Worm (Caenorhabditis elegans): ENCODE results near the gene R10H10.3.

R10H10.3 gene

DNA sequence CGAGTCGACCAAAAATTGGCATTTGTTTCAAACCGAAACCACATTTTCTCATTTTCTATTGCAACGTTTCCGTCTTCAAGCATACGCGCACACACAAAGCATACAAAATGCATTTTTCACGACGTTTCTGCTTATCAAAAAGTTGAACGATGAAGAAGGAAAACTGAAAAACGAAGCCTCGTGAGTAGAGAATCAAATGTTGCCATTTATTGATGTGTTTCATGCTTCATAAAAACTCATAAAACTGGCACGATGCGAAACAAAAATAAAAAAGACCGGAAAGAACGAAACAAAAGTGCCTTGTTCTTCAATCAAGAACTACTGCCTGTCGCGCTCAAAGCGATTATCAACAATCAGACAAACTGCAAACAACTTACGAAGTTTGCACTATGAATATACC is 32.1 kb downstream of the R10H10.3 start:
- no peak for TF ChIP-seq sem-2 (GFP tag; optimal IDR thresholded peaks at IDR 0.05)
- no peak for TF ChIP-seq lsy-2 (tag; optimal IDR thresholded peaks at IDR 0.05)
- TF ChIP-seq pha-4 (tag; optimal IDR thresholded peaks at IDR 0.05): no peak

DNA sequence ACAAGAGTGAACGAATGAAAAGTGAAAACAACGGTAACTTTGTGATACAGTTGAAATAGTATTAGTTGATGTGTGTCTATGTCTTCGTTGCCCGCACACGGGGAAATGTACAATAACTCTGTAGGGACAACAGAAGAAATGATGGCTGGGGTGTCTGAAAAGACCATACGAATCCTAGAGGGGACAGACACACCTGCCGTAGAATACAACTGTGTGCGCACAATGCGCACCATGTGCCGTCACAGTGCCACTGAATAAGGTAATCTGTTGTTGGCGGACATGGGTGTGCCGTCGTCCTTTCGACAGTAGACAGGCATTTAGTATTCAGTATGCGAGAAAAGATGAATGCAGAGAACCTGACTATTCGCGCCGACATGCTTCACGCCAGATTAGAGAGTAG is 33.0 kb downstream of the R10H10.3 start:
- TF ChIP-seq bed-3 (GFP tag; optimal IDR thresholded peaks at IDR 0.05) (no peak), lin-32 (GFP tag; optimal IDR thresholded peaks at IDR 0.05) (peak; percentile 57), lin-13 (tag; optimal IDR thresholded peaks at IDR 0.05) (no peak), drap-1 (GFP tag; optimal IDR thresholded peaks at IDR 0.05) (no peak), ham-2 (GFP tag; optimal IDR thresholded peaks at IDR 0.05) (peak; percentile 2), pha-4 (tag; optimal IDR thresholded peaks at IDR 0.05) (peak; percentile 61), sem-2 (GFP tag; optimal IDR thresholded peaks at IDR 0.05) (no peak), cnd-1 (tag; optimal IDR thresholded peaks at IDR 0.05) (peak; percentile 35)

DNA sequence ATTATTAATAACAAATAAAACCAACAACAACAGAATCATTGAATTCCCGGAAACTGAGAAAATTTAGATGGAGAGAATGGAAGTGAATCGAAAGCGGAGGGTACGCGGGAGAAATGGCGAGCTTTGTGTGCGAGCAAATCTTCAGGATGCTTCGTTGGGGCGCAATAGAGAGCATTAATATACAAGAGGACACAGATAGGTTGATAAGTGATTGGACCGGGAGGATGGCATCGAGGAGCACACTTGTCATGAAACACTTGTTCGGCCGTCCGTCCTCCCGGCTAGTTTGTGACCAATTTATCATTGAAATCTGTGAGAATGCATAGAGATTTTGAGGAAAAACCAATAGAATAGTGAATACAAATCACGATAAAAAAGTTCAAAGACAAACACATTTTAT is 33.9 kb downstream of the R10H10.3 start:
- no peak for TF ChIP-seq lsy-2 (tag; optimal IDR thresholded peaks at IDR 0.05)
- TF ChIP-seq unc-120 (tag; optimal IDR thresholded peaks at IDR 0.05; ENCODE audit: poor library complexity, severe bottlenecking): peak; percentile 51
- TF ChIP-seq tbx-8 (GFP tag; optimal IDR thresholded peaks at IDR 0.05): no peak
- TF ChIP-seq blmp-1 (tag; optimal IDR thresholded peaks at IDR 0.05): no peak
- TF ChIP-seq hlh-1 (tag; optimal IDR thresholded peaks at IDR 0.05): peak; percentile 64
- no peak for TF ChIP-seq mls-2 (tag; optimal IDR thresholded peaks at IDR 0.05)
- no peak for TF ChIP-seq elt-3 (tag; optimal IDR thresholded peaks at IDR 0.05)

DNA sequence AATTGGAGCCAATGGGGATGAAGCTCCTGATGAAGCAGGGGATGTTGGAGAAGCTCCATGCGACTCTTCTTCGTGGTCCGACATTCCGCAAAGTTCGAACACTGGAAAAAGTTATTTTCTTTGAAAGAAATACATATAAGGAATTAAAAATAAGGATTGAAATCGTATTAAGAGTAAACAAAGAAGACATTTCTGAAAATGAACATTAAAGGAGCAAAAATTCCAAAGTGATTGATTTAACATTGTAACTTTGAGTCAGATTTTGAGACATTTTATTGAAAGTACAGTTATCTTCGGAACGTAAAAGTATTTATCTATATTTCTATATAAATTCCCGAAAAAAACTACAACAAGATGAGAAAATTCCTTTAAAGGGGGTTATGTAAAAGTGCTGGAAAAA is 36.2 kb downstream of the R10H10.3 start, which contains the start of gene F13B12.1:
F13B12.1 (minus strand) TSS at position 101 of the 400 bp plus-strand sequence.
- TF ChIP-seq zip-8 (tag; optimal IDR thresholded peaks at IDR 0.05): no peak
- no peak for TF ChIP-seq tbx-8 (GFP tag; optimal IDR thresholded peaks at IDR 0.05)
- no peak for TF ChIP-seq nhr-76 (tag; optimal IDR thresholded peaks at IDR 0.05)
- no peak for TF ChIP-seq ceh-83 (GFP tag; optimal IDR thresholded peaks at IDR 0.05)
- TF ChIP-seq M03D4.4 (tag; optimal IDR thresholded peaks at IDR 0.05): no peak
- TF ChIP-seq unc-39 (tag; optimal IDR thresholded peaks at IDR 0.05): no peak

DNA sequence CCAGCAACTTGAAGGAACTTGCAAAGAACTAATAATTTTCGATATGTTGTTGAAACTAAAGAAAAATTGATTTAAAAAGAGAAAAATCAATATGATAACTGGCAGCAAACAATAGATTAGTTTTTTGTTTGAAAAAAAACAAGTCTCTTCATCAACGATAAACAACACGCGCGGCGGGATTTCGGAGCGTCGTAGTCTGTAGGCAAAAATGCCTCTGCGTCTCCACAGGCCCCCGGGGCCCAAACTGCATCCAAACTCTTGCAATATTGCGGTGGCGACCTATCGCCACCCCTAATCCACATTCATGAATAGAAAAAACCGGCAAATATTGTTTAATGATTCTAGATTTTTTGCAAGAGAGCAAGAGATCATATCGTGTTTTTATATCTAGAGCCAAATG is 36.8 kb downstream of the R10H10.3 start:
- TF ChIP-seq mls-2 (tag; optimal IDR thresholded peaks at IDR 0.05): no peak
- peak; percentile 27 for TF ChIP-seq lsy-2 (tag; optimal IDR thresholded peaks at IDR 0.05)

DNA sequence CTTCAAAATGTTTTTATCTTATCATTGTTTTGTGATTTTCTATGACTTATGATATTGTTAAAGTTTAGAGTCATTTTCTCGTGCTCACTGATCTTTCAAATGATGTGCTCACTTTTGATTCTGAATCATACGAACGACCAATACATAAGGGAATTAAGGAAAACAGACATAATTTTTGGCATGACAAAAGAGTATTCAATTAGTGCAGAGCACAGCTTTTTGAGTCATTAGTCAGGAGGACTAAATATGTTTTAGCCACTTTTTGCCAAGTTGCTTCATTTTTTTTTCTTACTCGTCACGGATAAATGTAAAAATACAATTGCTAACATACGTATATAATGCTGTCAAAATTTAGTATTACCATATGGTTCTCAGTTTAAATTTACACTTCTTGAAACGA is 40.8 kb downstream of the R10H10.3 start, which contains the start of gene F13B12.2:
F13B12.2 (minus strand) TSS at position 2 of the 400 bp plus-strand sequence.
- TF ChIP-seq tbx-8 (GFP tag; optimal IDR thresholded peaks at IDR 0.05): no peak
- TF ChIP-seq mls-2 (tag; optimal IDR thresholded peaks at IDR 0.05): no peak
- TF ChIP-seq M03D4.4 (tag; optimal IDR thresholded peaks at IDR 0.05): no peak
- TF ChIP-seq ham-2 (GFP tag; optimal IDR thresholded peaks at IDR 0.05): no peak
- no peak for TF ChIP-seq nhr-2 (tag; optimal IDR thresholded peaks at IDR 0.05)
- no peak for TF ChIP-seq nhr-28 (tag; optimal IDR thresholded peaks at IDR 0.05)
- no peak for TF ChIP-seq unc-120 (tag; optimal IDR thresholded peaks at IDR 0.05; ENCODE audit: poor library complexity, severe bottlenecking)
- TF ChIP-seq ztf-11 (tag; optimal IDR thresholded peaks at IDR 0.05): no peak
- no peak for TF ChIP-seq flh-1 (GFP tag; optimal IDR thresholded peaks at IDR 0.05)
- TF ChIP-seq sem-2 (GFP tag; optimal IDR thresholded peaks at IDR 0.05): no peak
- no peak for TF ChIP-seq ceh-39 (tag; optimal IDR thresholded peaks at IDR 0.05)
- TF ChIP-seq unc-62 (GFP tag; optimal IDR thresholded peaks at IDR 0.05): no peak
- TF ChIP-seq elt-3 (tag; optimal IDR thresholded peaks at IDR 0.05): no peak
- TF ChIP-seq zip-8 (tag; optimal IDR thresholded peaks at IDR 0.05): no peak
- no peak for TF ChIP-seq nhr-76 (tag; optimal IDR thresholded peaks at IDR 0.05)
- TF ChIP-seq pha-4 (tag; optimal IDR thresholded peaks at IDR 0.05): no peak
- TF ChIP-seq nhr-12 (tag; optimal IDR thresholded peaks at IDR 0.05): no peak

DNA sequence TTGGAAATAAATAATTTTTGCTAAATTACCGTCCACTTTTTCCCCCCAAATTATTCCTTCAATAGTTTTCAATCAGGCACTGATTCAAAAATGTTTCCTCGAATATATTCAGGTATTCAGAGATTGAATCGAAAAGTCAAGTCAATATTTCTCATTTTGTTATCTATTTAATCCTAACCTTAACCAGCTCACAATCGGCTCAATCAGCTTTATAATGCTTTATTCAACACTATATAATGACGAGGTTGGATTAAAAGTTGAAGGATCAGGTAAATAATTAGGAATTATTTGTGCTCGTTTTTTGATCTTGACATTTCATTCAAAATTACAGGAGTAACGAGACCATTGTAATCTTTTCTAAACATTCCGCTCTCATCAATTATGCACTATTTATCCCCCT is 42.2 kb downstream of the R10H10.3 start:
- TF ChIP-seq cnd-1 (tag; optimal IDR thresholded peaks at IDR 0.05) (no peak), nhr-2 (tag; optimal IDR thresholded peaks at IDR 0.05) (no peak), sptf-1 (tag; optimal IDR thresholded peaks at IDR 0.05) (no peak), pha-4 (tag; optimal IDR thresholded peaks at IDR 0.05) (no peak), nhr-237 (tag; optimal IDR thresholded peaks at IDR 0.05) (no peak), unc-120 (tag; optimal IDR thresholded peaks at IDR 0.05; ENCODE audit: poor library complexity, severe bottlenecking) (no peak), bed-3 (GFP tag; optimal IDR thresholded peaks at IDR 0.05) (no peak), drap-1 (GFP tag; optimal IDR thresholded peaks at IDR 0.05) (no peak), zip-8 (tag; optimal IDR thresholded peaks at IDR 0.05) (no peak), blmp-1 (tag; optimal IDR thresholded peaks at IDR 0.05) (no peak), ceh-43 (GFP tag; optimal IDR thresholded peaks at IDR 0.05) (no peak), ztf-11 (tag; optimal IDR thresholded peaks at IDR 0.05) (no peak)

All from whole organism, mixed stage, embryonic.